Worm (Caenorhabditis elegans): ENCODE results near the gene sra-31.
"Not testable (repeated sequence)": the region's sequence is repeated elsewhere in the genome, so short reads cannot be mapped to it uniquely, and the experiment has no call there.

DNA sequence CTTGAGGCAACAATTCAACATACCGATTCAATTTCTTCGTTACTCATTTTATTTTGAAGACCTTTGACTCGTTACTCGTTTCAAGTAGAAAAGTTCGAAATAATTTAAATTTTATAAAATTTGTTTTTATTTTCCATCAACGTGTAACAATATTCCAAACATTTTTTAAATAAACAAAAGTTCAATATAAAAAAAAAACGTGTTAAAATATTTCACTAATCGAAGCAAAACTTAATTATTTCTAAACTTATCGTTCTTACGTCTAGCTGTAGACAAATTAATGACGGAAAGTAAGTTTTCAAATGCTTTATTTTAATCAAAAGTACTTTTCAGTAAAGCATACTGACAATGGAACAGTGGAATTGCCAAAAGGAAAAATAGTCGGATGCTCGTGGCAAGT is 48.9 kb upstream of the sra-31 start, which contains the start of the genes F54H5.5 and F54H5.2:
- not testable (repeated sequence) for TF ChIP-seq lin-35 (GFP tag; optimal IDR thresholded peaks at IDR 0.05); Y53F4B.3 (GFP tag; IDR thresholded peaks at IDR 0.05)
